Worm (Caenorhabditis elegans) whole organism, L1 larva: ENCODE data around the gene F26F4.5.

Experiments used
- aly-2 ChIP-seq: fragments of 150-350 bp; optimal IDR thresholded peaks from 2 replicates; lab custom pipeline; 2014; ENCODE audit warnings: missing biosample characterization, missing genetic modification characterization
- blmp-1 ChIP-seq: fragments of 150-350 bp; optimal IDR thresholded peaks from 2 replicates; lab custom pipeline; 2014; ENCODE audit warnings: missing biosample characterization, missing genetic modification characterization
- elt-3 ChIP-seq, 6 experiments: fragments of 150-350 bp in 1 of 6; sonication (generic microtip); optimal IDR thresholded peaks; 2 replicates each; lab custom pipeline; 2017 to 2018; ENCODE audit warnings: missing biosample characterization in 6 of 6, missing genetic modification characterization in 6 of 6, inconsistent platforms in 1 of 6
- irx-1 ChIP-seq: sonication (generic microtip); optimal IDR thresholded peaks from 2 replicates; lab custom pipeline; 2016; ENCODE audit warnings: missing genetic modification characterization, missing compliant biosample characterization
- lin-14 ChIP-seq: fragments of 200-800 bp; sonication (Bioruptor generic); optimal IDR thresholded peaks from 2 replicates; lab custom pipeline; 2018; ENCODE audit warnings: mild to moderate bottlenecking, missing genetic modification characterization, moderate library complexity, missing compliant biosample characterization
- lsy-2 ChIP-seq, 2 experiments: fragments of 150-350 bp; optimal IDR thresholded peaks; 2 replicates each; lab custom pipeline; 2014; ENCODE audit warnings: missing biosample characterization in 2 of 2, missing genetic modification characterization in 2 of 2
- mdl-1 ChIP-seq, 2 experiments: fragments of 150-350 bp; optimal IDR thresholded peaks; 2 replicates each; lab custom pipeline; 2014 to 2017; ENCODE audit warnings: missing biosample characterization in 2 of 2, missing genetic modification characterization in 2 of 2, inconsistent platforms in 1 of 2
- mep-1 ChIP-seq: fragments of 150-350 bp; optimal IDR thresholded peaks from 2 replicates; lab custom pipeline; 2014; ENCODE audit warnings: missing biosample characterization, missing genetic modification characterization
- nhr-28 ChIP-seq: fragments of 150-350 bp; optimal IDR thresholded peaks from 2 replicates; lab custom pipeline; 2014; ENCODE audit warnings: missing biosample characterization, missing genetic modification characterization
- unc-86 ChIP-seq: sonication (generic microtip); optimal IDR thresholded peaks from 2 replicates; lab custom pipeline; 2016; ENCODE audit warnings: missing genetic modification characterization, missing compliant biosample characterization

The F26F4.5 gene

DNA sequence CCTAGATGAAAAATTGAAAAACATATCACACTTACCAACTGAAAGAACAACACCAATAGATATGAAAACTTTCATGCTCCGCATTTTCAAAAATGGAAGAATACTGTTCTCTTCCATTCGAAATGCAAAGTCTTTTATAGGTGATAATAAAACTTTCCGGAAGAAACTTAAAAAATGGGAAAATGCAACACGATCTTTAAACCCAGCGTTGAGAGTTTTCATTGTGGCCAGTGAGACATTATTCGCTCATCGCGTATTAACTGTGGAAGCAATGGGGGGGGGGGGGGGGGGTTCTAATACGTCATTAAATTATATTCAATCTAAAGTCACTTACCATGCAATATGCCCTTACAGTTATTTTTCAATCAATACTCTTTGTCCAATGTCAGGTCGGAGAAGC lies 46.7 kb downstream of the F26F4.5 start, which contains the start of the genes clec-157 and fkh-5:
clec-157 (minus strand) TSS at position 101 of the 400 bp plus-strand sequence.
fkh-5 (plus strand) TSS at position 336 of the 400 bp plus-strand sequence.
- TF ChIP-seq lsy-2 (tag; optimal IDR thresholded peaks at IDR 0.05; lab: Kevin White, UChicago) = no peak
- TF ChIP-seq aly-2 (tag; lab: Kevin White, UChicago) = no peak
- no peak for TF ChIP-seq mep-1 (tag; lab: Kevin White, UChicago)
- TF ChIP-seq blmp-1 (tag; lab: Kevin White, UChicago) = no peak
- no peak for TF ChIP-seq irx-1 (tag; lab: Kevin White, UChicago)
- no peak for TF ChIP-seq lin-14 (GFP tag; lab: Kevin White, UChicago)
- no peak for TF ChIP-seq unc-86 (tag; lab: Kevin White, UChicago)

DNA sequence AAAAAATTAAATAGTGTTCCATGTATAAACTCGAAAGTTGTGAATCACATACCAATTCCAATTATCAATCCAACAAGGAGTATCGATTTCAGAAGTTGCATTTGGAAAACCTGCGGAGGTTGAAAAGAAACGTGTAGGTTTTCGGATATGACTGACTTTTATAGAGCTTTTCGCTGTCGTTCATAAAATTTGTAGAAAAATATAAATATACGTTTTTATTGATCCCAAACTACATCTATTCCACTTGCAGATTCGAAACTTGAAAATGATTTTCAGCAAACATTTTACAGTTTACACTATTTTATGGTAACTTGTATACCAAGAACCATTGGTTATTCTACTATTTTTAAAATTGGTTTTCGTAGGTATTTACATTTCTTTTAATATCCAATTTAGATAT lies 48.9 kb downstream of the F26F4.5 start, which contains the start of gene clec-156:
clec-156 (minus strand) TSS at position 101 of the 400 bp plus-strand sequence.
- TF ChIP-seq elt-3 (tag; optimal IDR thresholded peaks at IDR 0.05; lab: Kevin White, UChicago) = no peak
- TF ChIP-seq mdl-1 (tag; optimal IDR thresholded peaks at IDR 0.05; lab: Kevin White, UChicago) = no peak
- no peak for TF ChIP-seq nhr-28 (tag; lab: Kevin White, UChicago)
